Worm (Caenorhabditis elegans) whole organism, mixed stage, embryonic: ENCODE results near the gene tkt-1.

Source experiments
- cnd-1 ChIP-seq: fragments of 200-800 bp; sonication (Bioruptor generic); optimal IDR thresholded peaks from 2 replicates; lab custom pipeline; 2018; ENCODE audit warnings: mild to moderate bottlenecking, missing genetic modification characterization, missing compliant biosample characterization
- lin-13 ChIP-seq: fragments of 150-350 bp; optimal IDR thresholded peaks from 2 replicates; lab custom pipeline; 2014; ENCODE audit warnings: missing biosample characterization, missing genetic modification characterization
- lin-32 ChIP-seq: fragments of 200-800 bp; sonication (Bioruptor generic); optimal IDR thresholded peaks from 2 replicates; lab custom pipeline; 2018; ENCODE audit warnings: mild to moderate bottlenecking, missing genetic modification characterization, missing compliant biosample characterization
- lsy-2 ChIP-seq: fragments of 150-350 bp; optimal IDR thresholded peaks from 2 replicates; lab custom pipeline; 2014; ENCODE audit warnings: missing biosample characterization, missing genetic modification characterization
- nhr-12 ChIP-seq: fragments of 150-350 bp; optimal IDR thresholded peaks from 2 replicates; lab custom pipeline; 2014; ENCODE audit warnings: missing biosample characterization, missing genetic modification characterization
- nhr-2 ChIP-seq: fragments of 150-350 bp; optimal IDR thresholded peaks from 2 replicates; lab custom pipeline; 2014; ENCODE audit warnings: missing biosample characterization, missing genetic modification characterization
- nhr-76 ChIP-seq: sonication (generic microtip); optimal IDR thresholded peaks from 2 replicates; lab custom pipeline; 2017; ENCODE audit warnings: missing biosample characterization, missing genetic modification characterization
- pha-4 ChIP-seq: fragments of 150-350 bp; optimal IDR thresholded peaks from 2 replicates; lab custom pipeline; 2018; ENCODE audit warnings: missing biosample characterization, missing genetic modification reagents, missing genetic modification characterization
- snpc-4 ChIP-seq: fragments of 150-350 bp; optimal IDR thresholded peaks from 2 replicates; lab custom pipeline; 2014; ENCODE audit warnings: missing biosample characterization, missing genetic modification characterization
- sptf-1 ChIP-seq: sonication (generic microtip); optimal IDR thresholded peaks from 2 replicates; lab custom pipeline; 2017; ENCODE audit warnings: mild to moderate bottlenecking, missing genetic modification characterization, moderate library complexity, missing compliant biosample characterization

ce11 chrIV:10222122-10222589 is 21.3 kb upstream of the tkt-1 start, which contains the start of gene C24F3.2:
- TF ChIP-seq lin-13 (tag; lab: Kevin White, UChicago) (no peak), snpc-4 (tag; lab: Kevin White, UChicago) (no peak), lin-32 (no peak), lsy-2 (tag; lab: Kevin White, UChicago) (peak; percentile 92), cnd-1 (tag; lab: Kevin White, UChicago) (no peak), sptf-1 (no peak), nhr-2 (tag; lab: Kevin White, UChicago) (peak; percentile 12), nhr-76 (tag; lab: Kevin White, UChicago) (no peak), pha-4 (tag; lab: Kevin White, UChicago) (no peak), nhr-12 (tag; lab: Kevin White, UChicago) (no peak)
